Fruit fly (Drosophila melanogaster): ENCODE results near the gene CG34112.

The CG34112 gene

DNA sequence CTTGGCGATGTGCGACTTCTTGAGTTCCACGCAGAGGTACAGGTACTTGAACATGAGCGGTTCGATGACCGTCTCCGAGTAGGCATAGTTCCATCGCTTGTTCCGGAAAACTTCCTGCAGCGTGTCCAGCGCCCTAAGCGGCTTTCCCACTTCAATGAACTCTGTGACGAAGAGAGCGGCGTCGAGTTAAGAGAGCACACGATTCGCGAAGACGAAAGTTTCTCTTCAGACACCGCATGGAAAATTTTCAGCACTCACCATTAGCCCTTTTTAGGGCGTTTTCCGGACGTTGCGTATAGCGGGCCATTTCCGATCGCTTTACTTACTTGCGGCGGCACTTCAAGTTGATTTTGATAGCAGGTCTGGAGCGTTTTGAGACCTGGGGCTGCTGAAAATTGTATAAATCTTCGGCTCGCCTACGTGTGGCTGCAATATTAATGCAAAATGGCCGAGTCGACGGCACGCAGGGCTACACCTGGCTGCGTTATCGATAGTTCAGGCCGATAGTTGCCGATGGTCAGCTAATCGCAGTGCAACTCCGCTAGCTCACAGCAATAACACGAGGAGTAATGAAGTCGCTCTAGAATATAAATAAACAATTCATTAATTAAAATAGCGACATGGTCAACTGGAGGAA, 39.5 kb upstream of the CG34112 start, which contains the start of the genes eIF3a and CG1074 (continued):
- TF ChIP-seq hbn (GFP tag; IDR thresholded peaks at IDR 0.05; ENCODE audit: partially characterized antibody) (peak; percentile 91), ssp (GFP tag; IDR thresholded peaks at IDR 0.05) (peak; percentile 50), Hr39 (optimal IDR thresholded peaks at IDR 0.05) (no peak), CG9609 (GFP tag; optimal IDR thresholded peaks at IDR 0.05) (peak; percentile 53), ftz-f1 (GFP tag; optimal IDR thresholded peaks at IDR 0.05) (peak; percentile 65), CG12071 (GFP tag; optimal IDR thresholded peaks at IDR 0.05) (no peak), gcm2 (GFP tag; optimal IDR thresholded peaks at IDR 0.05) (peak; percentile 51), lmd (GFP tag; IDR thresholded peaks at IDR 0.05) (peak; percentile 50; the same call in 1 of the 2 replicates), Sry-β (GFP tag; optimal IDR thresholded peaks at IDR 0.05) (peak; percentile 38), caup (GFP tag; optimal IDR thresholded peaks at IDR 0.05; ENCODE audit: severe bottlenecking) (peak; percentile 78), YL-1 (GFP tag; optimal IDR thresholded peaks at IDR 0.05) (peak; percentile 100), gem (tag; optimal IDR thresholded peaks at IDR 0.05) (no peak), CG2129 (GFP tag; IDR thresholded peaks at IDR 0.05; ENCODE audit: partially characterized antibody) (peak; percentile 83), Asciz (GFP tag; optimal IDR thresholded peaks at IDR 0.05) (no peak), gce (GFP tag; IDR thresholded peaks at IDR 0.05) (0 out of 3 replicates have a peak, but pooled peaks have one; percentile 16), CG4424 (GFP tag; optimal IDR thresholded peaks at IDR 0.05) (peak; percentile 48), Usf (GFP tag; optimal IDR thresholded peaks at IDR 0.05) (no peak), wor (GFP tag; IDR thresholded peaks at IDR 0.05) (no peak), insv (GFP tag; optimal IDR thresholded peaks at IDR 0.05) (peak in 1 of 2 experiments; percentile 60), p53 (GFP tag; optimal IDR thresholded peaks at IDR 0.05) (peak; percentile 80), dmrt99B (tag; optimal IDR thresholded peaks at IDR 0.05) (no peak), pb (GFP tag; optimal IDR thresholded peaks at IDR 0.05) (peak; percentile 56), Opbp (GFP tag; IDR thresholded peaks at IDR 0.05; ENCODE audit: partially characterized antibody) (peak; percentile 99), CG30403 (GFP tag; optimal IDR thresholded peaks at IDR 0.05) (peak; percentile 52), CG14860 (GFP tag; IDR thresholded peaks at IDR 0.05; ENCODE audit: partially characterized antibody) (peak; percentile 97), CG9797 (GFP tag; optimal IDR thresholded peaks at IDR 0.05) (peak; percentile 73), CG18619 (GFP tag; optimal IDR thresholded peaks at IDR 0.05) (peak; percentile 70), CG16779 (GFP tag; IDR thresholded peaks at IDR 0.05) (0 out of 2 replicates have a peak, but pooled peaks have one; percentile 65), CG14667 (GFP tag; IDR thresholded peaks at IDR 0.05) (0 out of 2 replicates have a peak, but pooled peaks have one; percentile 23), fru (optimal IDR thresholded peaks at IDR 0.05) (no peak), MESR4 (GFP tag; optimal IDR thresholded peaks at IDR 0.05) (peak; percentile 98), E2f2 (GFP tag; IDR thresholded peaks at IDR 0.05) (peak; percentile 66), CTCF (GFP tag; optimal IDR thresholded peaks at IDR 0.05) (peak; percentile 52), CG13296 (GFP tag; optimal IDR thresholded peaks at IDR 0.05) (peak; percentile 82), Hmx (GFP tag; optimal IDR thresholded peaks at IDR 0.05) (no peak), CG4360 (GFP tag; IDR thresholded peaks at IDR 0.05) (no peak), rib (GFP tag; IDR thresholded peaks at IDR 0.05) (peak; percentile 80), Ssrp (tag; optimal IDR thresholded peaks at IDR 0.05) (peak; percentile 13), Dad (GFP tag; optimal IDR thresholded peaks at IDR 0.05) (peak; percentile 75), Meics (GFP tag; optimal IDR thresholded peaks at IDR 0.05) (peak; percentile 76), phol (tag; optimal IDR thresholded peaks at IDR 0.05) (peak; percentile 99), Bteb2 (GFP tag; optimal IDR thresholded peaks at IDR 0.05) (peak; percentile 31), jigr1 (GFP tag; IDR thresholded peaks at IDR 0.05) (no peak), CG34376 (GFP tag; optimal IDR thresholded peaks at IDR 0.05) (peak; percentile 89), sim (GFP tag; IDR thresholded peaks at IDR 0.05) (no peak), Bgb (GFP tag; IDR thresholded peaks at IDR 0.05; ENCODE audit: partially characterized antibody) (peak; percentile 99), GATAe (GFP tag; conservative IDR thresholded peaks at IDR 0.05) (no peak), lbe (GFP tag; optimal IDR thresholded peaks at IDR 0.05) (peak; percentile 64), eyg (GFP tag; optimal IDR thresholded peaks at IDR 0.05) (peak; percentile 45), seq (GFP tag; IDR thresholded peaks at IDR 0.05) (no peak), CG11560 (tag; IDR thresholded peaks at IDR 0.05) (no peak)
